Worm (Caenorhabditis elegans) whole organism, young adult: ENCODE data around the gene C05D12.7.
"Not testable (repeated sequence)": the region's sequence is repeated elsewhere in the genome, so short reads cannot be mapped to it uniquely, and the experiment has no call there.

Experiments
- mes-4 ChIP-seq: sonication (generic microtip); optimal IDR thresholded peaks from 2 replicates; lab custom pipeline; 2016; ENCODE audit warnings: missing genotype, missing genetic modification characterization, missing compliant biosample characterization
- rcor-1 ChIP-seq: fragments of 200-800 bp; sonication (Bioruptor generic); IDR thresholded peaks from 2 replicates; pipeline ENCODE4 v1.3.6; 2022; ENCODE audit warnings: missing genetic modification reagents, missing genetic modification characterization, missing compliant biosample characterization

DNA sequence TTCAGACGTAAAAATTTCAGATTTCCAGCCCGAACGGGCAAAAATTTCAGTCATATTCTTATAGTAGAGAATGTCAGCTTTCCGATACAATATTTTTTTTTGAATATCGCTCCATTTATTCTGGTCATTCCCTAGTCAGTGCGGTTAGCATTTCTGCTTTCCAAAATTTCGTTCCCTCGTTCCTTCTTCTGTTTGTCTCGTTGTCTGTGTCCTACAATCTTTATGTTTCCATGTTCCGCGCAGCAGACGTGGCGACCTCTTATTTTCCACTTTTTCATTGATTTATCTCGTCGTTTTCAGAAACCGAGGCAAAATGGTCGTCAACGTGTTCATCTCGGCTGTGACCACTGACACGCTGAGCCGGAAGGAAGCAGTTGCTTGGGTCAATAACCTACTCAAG is 32.5 kb downstream of the C05D12.7 start, which contains the start of gene ebp-2:
- not testable (repeated sequence) for TF ChIP-seq rcor-1 (GFP tag; lab: Robert Waterston, UW); mes-4 (tag; lab: Kevin White, UChicago)
